Worm (Caenorhabditis elegans) whole organism, mixed stage, embryonic: ENCODE results near the gene nlp-26.

Experiments
- blmp-1 ChIP-seq: fragments of 150-350 bp; optimal IDR thresholded peaks from 2 replicates; lab custom pipeline; 2014; ENCODE audit warnings: missing biosample characterization, missing genetic modification characterization
- ceh-39 ChIP-seq: fragments of 150-350 bp; optimal IDR thresholded peaks from 2 replicates; lab custom pipeline; 2014; ENCODE audit warnings: missing biosample characterization, missing genetic modification characterization
- hlh-1 ChIP-seq: fragments of 150-350 bp; optimal IDR thresholded peaks from 2 replicates; lab custom pipeline; 2014; ENCODE audit warnings: missing biosample characterization, missing genetic modification reagents, missing genetic modification characterization
- lin-13 ChIP-seq: fragments of 150-350 bp; optimal IDR thresholded peaks from 2 replicates; lab custom pipeline; 2014; ENCODE audit warnings: missing biosample characterization, missing genetic modification characterization
- lsy-2 ChIP-seq: fragments of 150-350 bp; optimal IDR thresholded peaks from 2 replicates; lab custom pipeline; 2014; ENCODE audit warnings: missing biosample characterization, missing genetic modification characterization
- nhr-237 ChIP-seq: fragments of 150-350 bp; optimal IDR thresholded peaks from 2 replicates; lab custom pipeline; 2014; ENCODE audit warnings: missing biosample characterization, missing genetic modification characterization
- pha-4 ChIP-seq: fragments of 150-350 bp; optimal IDR thresholded peaks from 2 replicates; lab custom pipeline; 2018; ENCODE audit warnings: missing biosample characterization, missing genetic modification reagents, missing genetic modification characterization
- snpc-4 ChIP-seq: fragments of 150-350 bp; optimal IDR thresholded peaks from 2 replicates; lab custom pipeline; 2014; ENCODE audit warnings: missing biosample characterization, missing genetic modification characterization
- unc-39 ChIP-seq: fragments of 150-350 bp; optimal IDR thresholded peaks from 2 replicates; lab custom pipeline; 2014; ENCODE audit warnings: missing biosample characterization, missing genetic modification characterization
- unc-62 ChIP-seq: fragments of 150-350 bp; optimal IDR thresholded peaks from 2 replicates; lab custom pipeline; 2014; ENCODE audit warnings: missing biosample characterization, missing genetic modification reagents, missing genetic modification characterization
- zip-8 ChIP-seq: fragments of 150-350 bp; optimal IDR thresholded peaks from 2 replicates; lab custom pipeline; 2014; ENCODE audit warnings: missing biosample characterization, missing genetic modification characterization
- ztf-11 ChIP-seq: fragments of 150-350 bp; optimal IDR thresholded peaks from 2 replicates; lab custom pipeline; 2014; ENCODE audit warnings: missing biosample characterization, missing genetic modification characterization

DNA sequence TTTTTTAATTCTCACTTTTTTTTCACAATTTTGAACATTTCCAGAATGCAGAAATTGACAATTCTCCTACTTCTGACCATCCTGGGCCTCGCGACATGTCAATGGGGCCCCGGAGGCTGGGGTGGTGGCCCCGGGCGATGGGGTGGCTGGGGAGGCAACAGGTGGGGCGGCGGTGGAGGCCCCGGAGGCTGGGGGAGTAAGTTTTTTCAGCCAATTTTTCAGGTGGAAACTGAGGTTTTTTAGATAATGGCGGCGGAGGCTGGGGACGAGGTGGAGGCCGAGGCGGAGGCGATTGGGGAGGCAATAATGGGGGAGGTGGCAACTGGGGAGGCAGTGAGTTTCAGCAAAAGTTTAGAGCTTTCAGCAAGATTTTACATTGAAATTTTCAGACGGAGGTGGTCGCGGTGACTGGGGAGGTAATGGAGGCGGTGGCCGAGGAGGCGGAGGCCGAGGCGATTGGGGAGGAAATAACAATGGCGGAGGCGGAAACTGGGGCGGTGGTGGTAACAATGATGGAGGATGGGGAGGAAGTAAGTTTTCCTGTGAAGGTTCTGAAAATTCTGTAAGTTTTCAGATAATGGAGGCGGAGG, 3.0 kb upstream of the nlp-26 start:
- TF ChIP-seq snpc-4: no peak
- no peak for TF ChIP-seq blmp-1 (tag; lab: Kevin White, UChicago)
- TF ChIP-seq lsy-2 (tag; lab: Kevin White, UChicago): no peak
- TF ChIP-seq unc-62: no peak
- TF ChIP-seq ztf-11: no peak
- no peak for TF ChIP-seq nhr-237
- no peak for TF ChIP-seq unc-39 (tag; lab: Kevin White, UChicago)
- TF ChIP-seq lin-13 (tag; lab: Kevin White, UChicago): no peak
- TF ChIP-seq pha-4: no peak
- no peak for TF ChIP-seq zip-8 (tag; lab: Kevin White, UChicago)
- TF ChIP-seq hlh-1 (tag; lab: Kevin White, UChicago): no peak
- TF ChIP-seq ceh-39 (tag; lab: Kevin White, UChicago): no peak
